Worm (Caenorhabditis elegans): ENCODE results near the gene ocam-1.
"Not testable (repeated sequence)": the region's sequence is repeated elsewhere in the genome, so short reads cannot be mapped to it uniquely, and the experiment has no call there.

ce11 chrV:14205214-14205613 is 37.7 kb upstream of the ocam-1 start, which contains the start of gene T16A9.3:
- not testable (repeated sequence) for TF ChIP-seq nhr-237 (tag; optimal IDR thresholded peaks at IDR 0.05); sup-37 (GFP tag; optimal IDR thresholded peaks at IDR 0.05); nhr-76 (tag; optimal IDR thresholded peaks at IDR 0.05); fos-1 (tag; optimal IDR thresholded peaks at IDR 0.05); ama-1 (optimal IDR thresholded peaks at IDR 0.05); lin-13 (GFP tag; optimal IDR thresholded peaks at IDR 0.05); blmp-1 (tag; optimal IDR thresholded peaks at IDR 0.05)
